Worm (Caenorhabditis elegans) whole organism, early embryonic: ENCODE results near the gene C01G10.17.

Source experiments
- B0310.2 ChIP-seq: sonication (generic microtip); optimal IDR thresholded peaks from 2 replicates; lab custom pipeline; 2016; ENCODE audit warnings: mild to moderate bottlenecking, missing genetic modification characterization, missing compliant biosample characterization
- F13C5.2 ChIP-seq: sonication (generic microtip); optimal IDR thresholded peaks from 2 replicates; lab custom pipeline; 2017; ENCODE audit warnings: mild to moderate bottlenecking, missing genetic modification characterization, inconsistent platforms, missing compliant biosample characterization
- aly-1 ChIP-seq: sonication (generic microtip); optimal IDR thresholded peaks from 2 replicates; lab custom pipeline; 2016; ENCODE audit warnings: missing genetic modification characterization, missing compliant biosample characterization
- ama-1 ChIP-seq: fragments of 150-350 bp; optimal IDR thresholded peaks from 2 replicates; lab custom pipeline; 2014
- ceh-36 ChIP-seq: sonication (generic microtip); optimal IDR thresholded peaks from 2 replicates; lab custom pipeline; 2016; ENCODE audit warnings: missing genetic modification characterization, inconsistent platforms, missing compliant biosample characterization
- ets-7 ChIP-seq: sonication (generic microtip); optimal IDR thresholded peaks from 2 replicates; lab custom pipeline; 2016; ENCODE audit warnings: missing genotype, missing genetic modification characterization, missing compliant biosample characterization
- flt-1 ChIP-seq: fragments of 200-800 bp; sonication (Bioruptor generic); IDR thresholded peaks from 2 replicates; pipeline ENCODE4 v1.3.6; 2022; ENCODE audit warnings: missing genetic modification characterization, missing compliant biosample characterization
- hmbx-1 ChIP-seq: sonication (generic microtip); optimal IDR thresholded peaks from 2 replicates; lab custom pipeline; 2016; ENCODE audit warnings: mild to moderate bottlenecking, missing genetic modification characterization, missing compliant biosample characterization
- hnd-1 ChIP-seq: sonication (generic microtip); optimal IDR thresholded peaks from 2 replicates; lab custom pipeline; 2016; ENCODE audit warnings: missing genetic modification characterization, missing compliant biosample characterization
- scrt-1 ChIP-seq: fragments of 200-800 bp; sonication (Bioruptor generic); IDR thresholded peaks from 2 replicates; pipeline ENCODE4 v1.3.6; 2022; ENCODE audit warnings: missing genetic modification characterization, missing compliant biosample characterization
- sea-1 ChIP-seq: fragments of 200-800 bp; sonication (Bioruptor generic); conservative IDR thresholded peaks from 2 replicates; pipeline ENCODE4 v1.3.6; 2022; ENCODE audit warnings: missing genetic modification characterization, missing compliant biosample characterization
- tbx-11 ChIP-seq: fragments of 200-800 bp; sonication (Bioruptor generic); IDR thresholded peaks from 2 replicates; pipeline ENCODE4 v1.3.6; 2022; ENCODE audit warnings: missing genetic modification characterization, missing compliant biosample characterization
- tbx-37 ChIP-seq: fragments of 200-800 bp; sonication (Bioruptor generic); conservative IDR thresholded peaks from 2 replicates; pipeline ENCODE4 v1.3.6; 2022; ENCODE audit warnings: missing genetic modification reagents, missing genetic modification characterization, missing compliant biosample characterization
- tra-4 ChIP-seq: sonication (generic microtip); optimal IDR thresholded peaks from 2 replicates; lab custom pipeline; 2017; ENCODE audit warnings: missing genetic modification characterization, missing compliant biosample characterization

ce11 chrV:15078560-15078959, 12.0 kb upstream of the C01G10.17 start:
- TF ChIP-seq ama-1 (lab: Kevin White, UChicago): no peak
- TF ChIP-seq F13C5.2 (tag; lab: Kevin White, UChicago): no peak
- no peak for TF ChIP-seq tbx-37 (GFP tag; lab: Robert Waterston, UW)
- no peak for TF ChIP-seq tbx-11 (GFP tag; lab: Robert Waterston, UW)
- TF ChIP-seq flt-1 (GFP tag; lab: Robert Waterston, UW): no peak
- TF ChIP-seq sea-1 (GFP tag; lab: Robert Waterston, UW): no peak
- TF ChIP-seq ceh-36: no peak
- no peak for TF ChIP-seq ets-7 (tag; lab: Kevin White, UChicago)
- TF ChIP-seq hmbx-1: no peak
- TF ChIP-seq B0310.2 (tag; lab: Kevin White, UChicago): no peak
- no peak for TF ChIP-seq scrt-1 (GFP tag; lab: Robert Waterston, UW)
- TF ChIP-seq aly-1: no peak
- no peak for TF ChIP-seq tra-4
- no peak for TF ChIP-seq hnd-1 (tag; lab: Kevin White, UChicago)
